Fruit fly (Drosophila melanogaster): ENCODE results near the gene CG3168.

Gene CG3168

dm6 chrX:6694979-6695388 is 44.8 kb downstream of the CG3168 start, which contains the start of gene CG14442 (continued):
- TF ChIP-seq Ptx1 (GFP tag; IDR thresholded peaks at IDR 0.05) (no peak; the same call in 1 of the 2 replicates), corto (GFP tag; optimal IDR thresholded peaks at IDR 0.05) (no peak), Hr39 (optimal IDR thresholded peaks at IDR 0.05) (no peak), rib (GFP tag; IDR thresholded peaks at IDR 0.05) (no peak), kay (GFP tag; optimal IDR thresholded peaks at IDR 0.05) (no peak), CG18619 (GFP tag; optimal IDR thresholded peaks at IDR 0.05) (no peak), CG13296 (GFP tag; optimal IDR thresholded peaks at IDR 0.05) (peak; percentile 29), CG2199 (GFP tag; IDR thresholded peaks at IDR 0.05) (no peak), CG6654 (GFP tag; optimal IDR thresholded peaks at IDR 0.05) (no peak), jing (GFP tag; optimal IDR thresholded peaks at IDR 0.05) (no peak), MESR4 (GFP tag; optimal IDR thresholded peaks at IDR 0.05) (no peak), CG14860 (GFP tag; IDR thresholded peaks at IDR 0.05; ENCODE audit: partially characterized antibody) (peak; percentile 92), vvl (GFP tag; IDR thresholded peaks at IDR 0.05) (0 out of 2 replicates have a peak, but pooled peaks have one; percentile 20), CG2129 (GFP tag; IDR thresholded peaks at IDR 0.05; ENCODE audit: partially characterized antibody) (peak; percentile 87), CG6254 (GFP tag; optimal IDR thresholded peaks at IDR 0.05) (no peak), CG6272 (GFP tag; IDR thresholded peaks at IDR 0.05) (no peak), CG17829 (tag; optimal IDR thresholded peaks at IDR 0.05) (peak; percentile 50), CG17361 (GFP tag; IDR thresholded peaks at IDR 0.05) (peak; percentile 45; the same call in 1 of the 3 replicates), sug (tag; optimal IDR thresholded peaks at IDR 0.05) (peak; percentile 45), Xbp1 (GFP tag; optimal IDR thresholded peaks at IDR 0.05) (peak; percentile 31), gt (GFP tag; IDR thresholded peaks at IDR 0.05) (no peak), CG10565 (GFP tag; optimal IDR thresholded peaks at IDR 0.05) (no peak), Gug (GFP tag; IDR thresholded peaks at IDR 0.05) (peak; percentile 34; the same call in 1 of the 4 replicates), Opbp (GFP tag; IDR thresholded peaks at IDR 0.05; ENCODE audit: partially characterized antibody) (peak; percentile 88; the same call in 2 of the 3 replicates), Ets65A (GFP tag) (peak; percentile 76), dpn (GFP tag; optimal IDR thresholded peaks at IDR 0.05) (peak; percentile 33 to 50), CG12236 (GFP tag; optimal IDR thresholded peaks at IDR 0.05) (no peak), Dip2 (GFP tag; IDR thresholded peaks at IDR 0.05) (no peak), CG31224 (GFP tag; IDR thresholded peaks at IDR 0.05) (peak; percentile 11; the same call in 1 of the 2 replicates), Pdp1 (GFP tag; optimal IDR thresholded peaks at IDR 0.05) (peak; percentile 33 to 89), CG34224 (GFP tag; IDR thresholded peaks at IDR 0.05; ENCODE audit: partially characterized antibody) (peak; percentile 90), Dll (GFP tag; IDR thresholded peaks at IDR 0.05; ENCODE audit: partially characterized antibody) (peak; percentile 95), bowl (GFP tag; IDR thresholded peaks at IDR 0.05) (no peak), H2.0 (GFP tag; IDR thresholded peaks at IDR 0.05) (no peak)

dm6 chrX:6694105-6694788 is 45.5 kb downstream of the CG3168 start:
- no peak for TF ChIP-seq gem (tag; optimal IDR thresholded peaks at IDR 0.05)
- TF ChIP-seq insv (GFP tag; optimal IDR thresholded peaks at IDR 0.05) = peak in 1 of 2 experiments; percentile 4
- TF ChIP-seq prd (optimal IDR thresholded peaks at IDR 0.05) = no peak
- no peak for TF ChIP-seq prd (GFP tag; IDR thresholded peaks at IDR 0.05)
- TF ChIP-seq CG4328 (GFP tag; optimal IDR thresholded peaks at IDR 0.05) = peak; percentile 30
- TF ChIP-seq h (optimal IDR thresholded peaks at IDR 0.05) = no peak
- no peak for TF ChIP-seq CG11398 (GFP tag; optimal IDR thresholded peaks at IDR 0.05)
- TF ChIP-seq bsh (GFP tag; optimal IDR thresholded peaks at IDR 0.05) = peak in 1 of 2 experiments; percentile 54
- TF ChIP-seq nom (GFP tag; optimal IDR thresholded peaks at IDR 0.05) = peak; percentile 61
- no peak for TF ChIP-seq usp (GFP tag; optimal IDR thresholded peaks at IDR 0.05)
- TF ChIP-seq CG1832 (GFP tag; optimal IDR thresholded peaks at IDR 0.05) = peak; percentile 34
- peak; percentile 63 for TF ChIP-seq CG15479 (GFP tag; optimal IDR thresholded peaks at IDR 0.05)
- peak; percentile 5 for TF ChIP-seq CG13624 (GFP tag; optimal IDR thresholded peaks at IDR 0.05)
- peak; percentile 96 for TF ChIP-seq Adf1 (GFP tag; IDR thresholded peaks at IDR 0.05)
- TF ChIP-seq Med (GFP tag) = peak; percentile 38
- peak; percentile 100 for TF ChIP-seq onecut (GFP tag; IDR thresholded peaks at IDR 0.05)
- TF ChIP-seq CG17385 (GFP tag; optimal IDR thresholded peaks at IDR 0.05) = peak; percentile 95
- TF ChIP-seq Dref (GFP tag; IDR thresholded peaks at IDR 0.05) = peak; percentile 53

All from whole organism, embryonic.